Worm (Caenorhabditis elegans): ENCODE measurements around the gene hlh-31.

ce11 chrIV:16221559-16221958, 35.9 kb upstream of the hlh-31 start, which contains the start of gene srv-11:
- TF ChIP-seq ama-1 (optimal IDR thresholded peaks at IDR 0.05) (no peak), tbx-2 (tag; optimal IDR thresholded peaks at IDR 0.05) (no peak), lsy-12 (tag; optimal IDR thresholded peaks at IDR 0.05) (no peak), aly-2 (tag; optimal IDR thresholded peaks at IDR 0.05) (no peak), nhr-28 (tag; optimal IDR thresholded peaks at IDR 0.05) (no peak), pha-4 (tag; optimal IDR thresholded peaks at IDR 0.05) (no peak), unc-62 (GFP tag; optimal IDR thresholded peaks at IDR 0.05) (no peak), ceh-16 (tag; optimal IDR thresholded peaks at IDR 0.05) (no peak)

All from whole organism, L3 larva.